Fruit fly (Drosophila melanogaster) whole organism, embryonic: Measurements from ENCODE around the gene CG4577.

Experiments
- Abd-B ChIP-seq: fragments of 200-800 bp; sonication (Bioruptor generic); optimal IDR thresholded peaks from 2 replicates; lab custom pipeline; 2018; ENCODE audit warnings: missing biosample characterization, mild to moderate bottlenecking, missing genetic modification characterization, moderate library complexity
- Adf1 ChIP-seq: fragments of 200-800 bp; sonication (Bioruptor generic); IDR thresholded peaks from 2 replicates; pipeline ENCODE4 v1.3.6; 2022; ENCODE audit warnings: missing biosample characterization, missing genetic modification characterization
- CG12769 ChIP-seq: fragments of 200-800 bp; sonication (Bioruptor generic); optimal IDR thresholded peaks from 2 replicates; lab custom pipeline; 2019; ENCODE audit warnings: missing biosample characterization, mild to moderate bottlenecking, missing genetic modification characterization, moderate library complexity
- CG12942 ChIP-seq: fragments of 200-800 bp; sonication (Bioruptor generic); optimal IDR thresholded peaks from 3 replicates; lab custom pipeline; 2016; ENCODE audit warnings: missing biosample characterization, missing genetic modification characterization
- CG17361 ChIP-seq: fragments of 200-800 bp; sonication (Bioruptor generic); IDR thresholded peaks from 3 replicates; pipeline ENCODE4 v1.3.6; 2022; ENCODE audit warnings: missing biosample characterization, missing genetic modification characterization
- CG17612 ChIP-seq: fragments of 200-800 bp; sonication (Bioruptor generic); IDR thresholded peaks from 2 replicates; pipeline ENCODE4 v1.3.6; 2022; ENCODE audit warnings: missing biosample characterization, missing genetic modification characterization
- CG17802 ChIP-seq: fragments of 200-800 bp; sonication (Bioruptor generic); optimal IDR thresholded peaks from 2 replicates; lab custom pipeline; 2018; ENCODE audit warnings: missing biosample characterization, mild to moderate bottlenecking, missing genetic modification characterization, moderate library complexity
- CG17912 ChIP-seq: fragments of 200-800 bp; sonication (Bioruptor generic); optimal IDR thresholded peaks from 2 replicates; lab custom pipeline; 2018; ENCODE audit warnings: missing biosample characterization, mild to moderate bottlenecking, missing genetic modification characterization
- CG1832 ChIP-seq: fragments of 200-800 bp; sonication (Bioruptor generic); optimal IDR thresholded peaks from 2 replicates; lab custom pipeline; 2017; ENCODE audit warnings: missing biosample characterization, mild to moderate bottlenecking, missing genetic modification characterization, inconsistent platforms
- CG3995 ChIP-seq: fragments of 200-800 bp; sonication (Bioruptor generic); optimal IDR thresholded peaks from 3 replicates; lab custom pipeline; 2016; ENCODE audit warnings: missing biosample characterization, missing genetic modification characterization
- CG42726 ChIP-seq: fragments of 200-800 bp; sonication (Bioruptor generic); IDR thresholded peaks from 2 replicates; pipeline ENCODE4 v1.3.6; 2022; ENCODE audit warnings: missing biosample characterization, missing genetic modification characterization; ENCODE audit not compliant: partially characterized antibody
- CG4328 ChIP-seq: fragments of 200-800 bp; sonication (Bioruptor generic); optimal IDR thresholded peaks from 3 replicates; lab custom pipeline; 2017; ENCODE audit warnings: missing biosample characterization, missing genetic modification reagents, missing genetic modification characterization
- CG6254 ChIP-seq: fragments of 200-800 bp; sonication (Bioruptor generic); optimal IDR thresholded peaks from 3 replicates; lab custom pipeline; 2017; ENCODE audit warnings: mild to moderate bottlenecking, missing biosample characterization, missing genetic modification reagents, missing genetic modification characterization
- CG7271 ChIP-seq: fragments of 200-800 bp; sonication (Bioruptor generic); optimal IDR thresholded peaks from 2 replicates; lab custom pipeline; 2018; ENCODE audit warnings: missing biosample characterization, mild to moderate bottlenecking, missing genetic modification characterization, moderate library complexity
- CG7839 ChIP-seq: fragments of 200-800 bp; sonication (Bioruptor generic); optimal IDR thresholded peaks from 3 replicates; lab custom pipeline; 2018; ENCODE audit warnings: missing biosample characterization, mild to moderate bottlenecking, missing genetic modification characterization, moderate library complexity
- CG8388 ChIP-seq: fragments of 200-800 bp; sonication (Bioruptor generic); optimal IDR thresholded peaks from 2 replicates; lab custom pipeline; 2019; ENCODE audit warnings: missing biosample characterization, mild to moderate bottlenecking, missing genetic modification characterization, moderate library complexity
- Deaf1 ChIP-seq: fragments of 200-800 bp; optimal IDR thresholded peaks from 3 replicates; lab custom pipeline; 2019; ENCODE audit warnings: missing biosample characterization, mild to moderate bottlenecking, missing genetic modification characterization, moderate library complexity
- Dp ChIP-seq: fragments of 200-800 bp; sonication (Bioruptor generic); optimal IDR thresholded peaks from 2 replicates; lab custom pipeline; 2018; ENCODE audit warnings: missing biosample characterization, mild to moderate bottlenecking, missing genetic modification characterization, moderate library complexity
- Eip74EF ChIP-seq, 2 experiments: fragments of 200-800 bp in 1 of 2; fragments of >200 bp in 1 of 2; sonication (Bioruptor generic) in 1 of 2; optimal IDR thresholded peaks; 2 replicates each; lab custom pipeline; 2017 to 2019; ENCODE audit warnings: missing biosample characterization in 2 of 2, missing genetic modification characterization in 2 of 2, mild to moderate bottlenecking in 1 of 2, moderate library complexity in 1 of 2
- Hmx ChIP-seq: fragments of 200-800 bp; sonication (Bioruptor generic); optimal IDR thresholded peaks from 2 replicates; lab custom pipeline; 2016; ENCODE audit warnings: missing biosample characterization, missing genetic modification characterization
- MESR4 ChIP-seq: fragments of 200-800 bp; sonication (Bioruptor generic); optimal IDR thresholded peaks from 2 replicates; lab custom pipeline; 2018; ENCODE audit warnings: missing biosample characterization, mild to moderate bottlenecking, missing genetic modification characterization, moderate library complexity
- Nf-YB ChIP-seq: fragments of 200-800 bp; sonication (Bioruptor generic); optimal IDR thresholded peaks from 3 replicates; lab custom pipeline; 2019; ENCODE audit warnings: missing biosample characterization, mild to moderate bottlenecking, missing genetic modification characterization, moderate library complexity
- Six4 ChIP-seq: fragments of 200-800 bp; sonication (Bioruptor generic); optimal IDR thresholded peaks from 2 replicates; lab custom pipeline; 2016; ENCODE audit warnings: missing biosample characterization, missing genetic modification characterization
- Sox102F ChIP-seq: fragments of 200-800 bp; sonication (Bioruptor generic); optimal IDR thresholded peaks from 2 replicates; lab custom pipeline; 2018; ENCODE audit warnings: missing biosample characterization, mild to moderate bottlenecking, missing genetic modification characterization, moderate library complexity
- Vsx1 ChIP-seq: fragments of 200-800 bp; sonication (Bioruptor generic); optimal IDR thresholded peaks from 2 replicates; lab custom pipeline; 2017; ENCODE audit warnings: missing biosample characterization, mild to moderate bottlenecking, missing genetic modification characterization, missing genetic modification reagents
- Xbp1 ChIP-seq: fragments of 200-800 bp; sonication (Bioruptor generic); optimal IDR thresholded peaks from 3 replicates; lab custom pipeline; 2016; ENCODE audit warnings: missing biosample characterization, mild to moderate bottlenecking, missing genetic modification characterization
- amos ChIP-seq: fragments of 200-800 bp; sonication (Bioruptor generic); IDR thresholded peaks from 2 replicates; pipeline ENCODE4 v1.3.6; 2022; ENCODE audit warnings: missing biosample characterization, missing genetic modification characterization; ENCODE audit not compliant: partially characterized antibody
- ara ChIP-seq: fragments of 200-800 bp; sonication (Bioruptor generic); IDR thresholded peaks from 2 replicates; pipeline ENCODE4 v1.3.6; 2022; ENCODE audit warnings: missing biosample characterization, missing genetic modification characterization
- br ChIP-seq: fragments of >200 bp; optimal IDR thresholded peaks from 2 replicates; lab custom pipeline; 2017
- fd3F ChIP-seq: fragments of 200-800 bp; sonication (Bioruptor generic); optimal IDR thresholded peaks from 2 replicates; lab custom pipeline; 2018; ENCODE audit warnings: missing biosample characterization, mild to moderate bottlenecking, missing genetic modification characterization, moderate library complexity
- fru ChIP-seq: fragments of >200 bp; optimal IDR thresholded peaks from 2 replicates; lab custom pipeline; 2017
- fu2 ChIP-seq: fragments of 200-800 bp; sonication (Bioruptor generic); optimal IDR thresholded peaks from 2 replicates; lab custom pipeline; 2016; ENCODE audit warnings: missing biosample characterization, missing genetic modification characterization
- hth ChIP-seq: fragments of >200 bp; optimal IDR thresholded peaks from 2 replicates; lab custom pipeline; 2017; ENCODE audit warnings: inconsistent platforms
- lbe ChIP-seq: fragments of 200-800 bp; sonication (Bioruptor generic); optimal IDR thresholded peaks from 2 replicates; lab custom pipeline; 2016; ENCODE audit warnings: missing biosample characterization, mild to moderate bottlenecking, missing genetic modification characterization
- lola ChIP-seq, 3 experiments: fragments of >200 bp in 2 of 3; fragments of 200-800 bp in 1 of 3; sonication (Bioruptor generic) in 1 of 3; optimal IDR thresholded peaks; 2 replicates each; lab custom pipeline; 2017 to 2019; ENCODE audit warnings: missing biosample characterization in 3 of 3, missing genetic modification characterization in 3 of 3, mild to moderate bottlenecking in 1 of 3, moderate library complexity in 1 of 3
- maf-S ChIP-seq: fragments of 200-800 bp; sonication (Bioruptor generic); optimal IDR thresholded peaks from 2 replicates; lab custom pipeline; 2016; ENCODE audit warnings: missing biosample characterization, missing genetic modification characterization
- psq ChIP-seq: fragments of 200-800 bp; sonication (Bioruptor generic); optimal IDR thresholded peaks from 2 replicates; lab custom pipeline; 2017; ENCODE audit warnings: missing biosample characterization, missing genetic modification characterization
- ro ChIP-seq: fragments of 200-800 bp; sonication (Bioruptor generic); IDR thresholded peaks from 2 replicates; pipeline ENCODE4 v1.3.6; 2022; ENCODE audit warnings: missing biosample characterization, missing genetic modification characterization
- slou ChIP-seq: fragments of 200-800 bp; sonication (Bioruptor generic); optimal IDR thresholded peaks from 3 replicates; lab custom pipeline; 2016; ENCODE audit warnings: missing biosample characterization, missing genetic modification characterization
- sob ChIP-seq: fragments of 200-800 bp; sonication (Bioruptor generic); IDR thresholded peaks from 2 replicates; pipeline ENCODE4 v1.3.6; 2022; ENCODE audit warnings: missing biosample characterization, missing genetic modification characterization
- sqz ChIP-seq: fragments of 200-800 bp; sonication (Bioruptor generic); optimal IDR thresholded peaks from 3 replicates; lab custom pipeline; 2018; ENCODE audit warnings: missing biosample characterization, mild to moderate bottlenecking, missing genetic modification characterization
- stc ChIP-seq: fragments of 200-800 bp; sonication (Bioruptor generic); IDR thresholded peaks from 2 replicates; pipeline ENCODE4 v1.3.6; 2022; ENCODE audit warnings: missing biosample characterization, missing genetic modification characterization
- ttk ChIP-seq: fragments of 200-800 bp; sonication (Bioruptor generic); IDR thresholded peaks from 2 replicates; pipeline ENCODE4 v2.1.2; 2022; ENCODE audit warnings: missing biosample characterization, missing genetic modification characterization
- vfl ChIP-seq: fragments of 200-800 bp; sonication (Bioruptor generic); optimal IDR thresholded peaks from 2 replicates; lab custom pipeline; 2016; ENCODE audit warnings: missing biosample characterization, missing genetic modification characterization
- vnd ChIP-seq: fragments of 200-800 bp; sonication (Bioruptor generic); IDR thresholded peaks from 3 replicates; pipeline ENCODE4 v1.3.6; 2022; ENCODE audit warnings: missing biosample characterization, missing genetic modification characterization; ENCODE audit not compliant: partially characterized antibody
- vvl ChIP-seq: fragments of 200-800 bp; sonication (Bioruptor generic); IDR thresholded peaks from 2 replicates; pipeline ENCODE4 v1.3.6; 2022; ENCODE audit warnings: missing biosample characterization, missing genetic modification characterization
- wdn ChIP-seq: fragments of 200-800 bp; sonication (Bioruptor generic); IDR thresholded peaks from 2 replicates; pipeline ENCODE4 v1.3.6; 2022; ENCODE audit warnings: missing biosample characterization, missing genetic modification characterization
- zf30C ChIP-seq: fragments of 200-800 bp; sonication (Bioruptor generic); optimal IDR thresholded peaks from 3 replicates; lab custom pipeline; 2018; ENCODE audit warnings: missing biosample characterization, mild to moderate bottlenecking, missing genetic modification characterization

Gene CG4577

dm6 chr2L:1118880-1119809, 15.3 kb upstream of the CG4577 start (continued):
- no peak for TF ChIP-seq Eip74EF (GFP tag; optimal IDR thresholded peaks at IDR 0.05; lab: Kevin White, UChicago)
- peak in 1 of 3 experiments; percentile 48 for TF ChIP-seq lola (GFP tag; optimal IDR thresholded peaks at IDR 0.05; lab: Kevin White, UChicago)
- TF ChIP-seq amos (GFP tag; lab: Robert Waterston, UW) = peak; percentile 44; the same call in 1 of the 2 replicates
- peak; percentile 93 for TF ChIP-seq CG12769
- TF ChIP-seq CG17612 (GFP tag; lab: Robert Waterston, UW) = peak; percentile 20; the same call in 1 of the 2 replicates
- TF ChIP-seq lbe (GFP tag; lab: Kevin White, UChicago) = peak; percentile 52
- no peak for TF ChIP-seq CG1832
- TF ChIP-seq hth (lab: Kevin White, UChicago) = no peak
- no peak for TF ChIP-seq MESR4 (GFP tag; lab: Kevin White, UChicago)
- peak; percentile 97 for TF ChIP-seq Deaf1 (tag; lab: Kevin White, UChicago)
- peak; percentile 35; the same call in 1 of the 2 replicates for TF ChIP-seq ro (GFP tag; lab: Robert Waterston, UW)
- peak; percentile 6 for TF ChIP-seq Hmx (GFP tag; lab: Kevin White, UChicago)
- peak; percentile 60 for TF ChIP-seq fd3F (GFP tag; lab: Kevin White, UChicago)
- peak; percentile 7 for TF ChIP-seq psq (GFP tag; lab: Kevin White, UChicago)
- TF ChIP-seq zf30C (GFP tag; lab: Kevin White, UChicago) = no peak
- TF ChIP-seq wdn (GFP tag; lab: Robert Waterston, UW) = peak; percentile 82
- TF ChIP-seq sqz = no peak
- no peak for TF ChIP-seq CG6254 (GFP tag; lab: Kevin White, UChicago)
- peak; percentile 63 for TF ChIP-seq vfl (GFP tag; lab: Kevin White, UChicago)
- TF ChIP-seq CG17912 (GFP tag; lab: Kevin White, UChicago) = no peak
- TF ChIP-seq maf-S (GFP tag; lab: Kevin White, UChicago) = peak; percentile 54
- peak; percentile 55 for TF ChIP-seq CG8388
- peak; percentile 77 for TF ChIP-seq CG17361 (GFP tag; lab: Robert Waterston, UW)
- peak; percentile 30; the same call in 1 of the 2 replicates for TF ChIP-seq ttk
- peak; percentile 33 for TF ChIP-seq Nf-YB
- no peak for TF ChIP-seq br
- TF ChIP-seq Abd-B (GFP tag; lab: Kevin White, UChicago) = peak; percentile 40
- TF ChIP-seq Six4 (GFP tag; lab: Kevin White, UChicago) = peak; percentile 63
- TF ChIP-seq CG7271 = no peak
- peak; percentile 50 for TF ChIP-seq fru (lab: Kevin White, UChicago)
- peak; percentile 71 for TF ChIP-seq Sox102F (GFP tag; lab: Kevin White, UChicago)
- TF ChIP-seq CG42726 (GFP tag; lab: Robert Waterston, UW) = peak; percentile 55; the same call in 1 of the 2 replicates
- peak; percentile 71 for TF ChIP-seq Xbp1 (GFP tag; lab: Kevin White, UChicago)
- peak; percentile 49; the same call in 1 of the 2 replicates for TF ChIP-seq Adf1 (GFP tag; lab: Robert Waterston, UW)
- TF ChIP-seq CG4328 (GFP tag; lab: Kevin White, UChicago) = no peak
- no peak for TF ChIP-seq CG17802 (tag; lab: Kevin White, UChicago)
- peak; percentile 70 for TF ChIP-seq CG12942 (GFP tag; lab: Kevin White, UChicago)
- peak; percentile 36; the same call in 1 of the 2 replicates for TF ChIP-seq ara (GFP tag; lab: Robert Waterston, UW)
- peak; percentile 83 for TF ChIP-seq vvl (GFP tag; lab: Robert Waterston, UW)
- TF ChIP-seq CG3995 (GFP tag; lab: Kevin White, UChicago) = peak; percentile 41
- TF ChIP-seq sob (GFP tag; lab: Robert Waterston, UW) = peak; percentile 77
- peak; percentile 65 for TF ChIP-seq fu2
- peak; percentile 64 for TF ChIP-seq stc (GFP tag; lab: Robert Waterston, UW)
- TF ChIP-seq slou (GFP tag; lab: Kevin White, UChicago) = peak; percentile 37
- TF ChIP-seq CG7839 (tag; lab: Kevin White, UChicago) = peak; percentile 78
- TF ChIP-seq vnd (GFP tag; lab: Robert Waterston, UW) = no peak
- no peak for TF ChIP-seq Dp (GFP tag; lab: Kevin White, UChicago)
- peak; percentile 33 for TF ChIP-seq Vsx1 (GFP tag; lab: Kevin White, UChicago)
